Worm (Caenorhabditis elegans) whole organism, mixed stage, embryonic: Measurements from ENCODE around the gene tkt-1.

Source experiments
- bed-3 ChIP-seq: fragments of 200-800 bp; sonication (Bioruptor generic); optimal IDR thresholded peaks from 3 replicates; lab custom pipeline; 2018; ENCODE audit warnings: mild to moderate bottlenecking, missing genetic modification characterization, moderate library complexity, missing compliant biosample characterization
- blmp-1 ChIP-seq: fragments of 150-350 bp; optimal IDR thresholded peaks from 2 replicates; lab custom pipeline; 2014; ENCODE audit warnings: missing biosample characterization, missing genetic modification characterization
- ceh-39 ChIP-seq: fragments of 150-350 bp; optimal IDR thresholded peaks from 2 replicates; lab custom pipeline; 2014; ENCODE audit warnings: missing biosample characterization, missing genetic modification characterization
- ceh-83 ChIP-seq: fragments of 200-800 bp; sonication (Bioruptor generic); optimal IDR thresholded peaks from 2 replicates; lab custom pipeline; 2018; ENCODE audit warnings: mild to moderate bottlenecking, missing genetic modification characterization, missing compliant biosample characterization
- cnd-1 ChIP-seq: fragments of 200-800 bp; sonication (Bioruptor generic); optimal IDR thresholded peaks from 2 replicates; lab custom pipeline; 2018; ENCODE audit warnings: mild to moderate bottlenecking, missing genetic modification characterization, missing compliant biosample characterization
- drap-1 ChIP-seq: fragments of 200-800 bp; sonication (Bioruptor generic); optimal IDR thresholded peaks from 3 replicates; lab custom pipeline; 2018; ENCODE audit warnings: mild to moderate bottlenecking, missing genetic modification characterization, missing compliant biosample characterization
- elt-1 ChIP-seq: sonication (generic microtip); optimal IDR thresholded peaks from 2 replicates; lab custom pipeline; 2017; ENCODE audit warnings: missing genetic modification characterization, mild to moderate bottlenecking, missing compliant biosample characterization, antibody characterized with exemption, moderate library complexity, borderline replicate concordance; ENCODE audit not compliant: insufficient read depth
- flh-1 ChIP-seq: fragments of 200-800 bp; sonication (Bioruptor generic); optimal IDR thresholded peaks from 2 replicates; lab custom pipeline; 2018; ENCODE audit warnings: mild to moderate bottlenecking, missing genetic modification characterization, moderate library complexity, missing compliant biosample characterization
- lin-13 ChIP-seq: fragments of 150-350 bp; optimal IDR thresholded peaks from 2 replicates; lab custom pipeline; 2014; ENCODE audit warnings: missing biosample characterization, missing genetic modification characterization
- lsy-2 ChIP-seq: fragments of 150-350 bp; optimal IDR thresholded peaks from 2 replicates; lab custom pipeline; 2014; ENCODE audit warnings: missing biosample characterization, missing genetic modification characterization
- mab-5 ChIP-seq: fragments of 150-350 bp; optimal IDR thresholded peaks from 2 replicates; lab custom pipeline; 2014; ENCODE audit warnings: missing biosample characterization, missing genetic modification characterization
- mep-1 ChIP-seq: fragments of 150-350 bp; optimal IDR thresholded peaks from 2 replicates; lab custom pipeline; 2017; ENCODE audit warnings: missing biosample characterization, missing genetic modification reagents, missing genetic modification characterization, inconsistent platforms
- mls-2 ChIP-seq: sonication (generic microtip); optimal IDR thresholded peaks from 2 replicates; lab custom pipeline; 2016; ENCODE audit warnings: mild to moderate bottlenecking, missing genetic modification characterization, moderate library complexity, missing compliant biosample characterization
- nhr-12 ChIP-seq: fragments of 150-350 bp; optimal IDR thresholded peaks from 2 replicates; lab custom pipeline; 2014; ENCODE audit warnings: missing biosample characterization, missing genetic modification characterization
- nhr-2 ChIP-seq: fragments of 150-350 bp; optimal IDR thresholded peaks from 2 replicates; lab custom pipeline; 2014; ENCODE audit warnings: missing biosample characterization, missing genetic modification characterization
- nhr-237 ChIP-seq: fragments of 150-350 bp; optimal IDR thresholded peaks from 2 replicates; lab custom pipeline; 2014; ENCODE audit warnings: missing biosample characterization, missing genetic modification characterization
- nhr-28 ChIP-seq: fragments of 150-350 bp; optimal IDR thresholded peaks from 2 replicates; lab custom pipeline; 2014; ENCODE audit warnings: missing biosample characterization, missing genetic modification characterization
- nhr-76 ChIP-seq: sonication (generic microtip); optimal IDR thresholded peaks from 2 replicates; lab custom pipeline; 2017; ENCODE audit warnings: missing biosample characterization, missing genetic modification characterization
- sem-2 ChIP-seq: fragments of 200-800 bp; sonication (Bioruptor generic); optimal IDR thresholded peaks from 2 replicates; lab custom pipeline; 2018; ENCODE audit warnings: mild to moderate bottlenecking, missing genetic modification characterization, missing compliant biosample characterization
- tbx-8 ChIP-seq: fragments of 200-800 bp; sonication (Bioruptor generic); optimal IDR thresholded peaks from 2 replicates; lab custom pipeline; 2018; ENCODE audit warnings: mild to moderate bottlenecking, missing genetic modification characterization, moderate library complexity, missing compliant biosample characterization
- unc-120 ChIP-seq: sonication (generic microtip); optimal IDR thresholded peaks from 2 replicates; lab custom pipeline; 2017; ENCODE audit warnings: missing genetic modification characterization, missing compliant biosample characterization; ENCODE audit not compliant: poor library complexity, severe bottlenecking
- unc-39 ChIP-seq: fragments of 150-350 bp; optimal IDR thresholded peaks from 2 replicates; lab custom pipeline; 2014; ENCODE audit warnings: missing biosample characterization, missing genetic modification characterization
- unc-62 ChIP-seq: fragments of 150-350 bp; optimal IDR thresholded peaks from 2 replicates; lab custom pipeline; 2014; ENCODE audit warnings: missing biosample characterization, missing genetic modification reagents, missing genetic modification characterization
- zip-8 ChIP-seq: fragments of 150-350 bp; optimal IDR thresholded peaks from 2 replicates; lab custom pipeline; 2014; ENCODE audit warnings: missing biosample characterization, missing genetic modification characterization
- ztf-11 ChIP-seq: fragments of 150-350 bp; optimal IDR thresholded peaks from 2 replicates; lab custom pipeline; 2014; ENCODE audit warnings: missing biosample characterization, missing genetic modification characterization

The tkt-1 gene

DNA sequence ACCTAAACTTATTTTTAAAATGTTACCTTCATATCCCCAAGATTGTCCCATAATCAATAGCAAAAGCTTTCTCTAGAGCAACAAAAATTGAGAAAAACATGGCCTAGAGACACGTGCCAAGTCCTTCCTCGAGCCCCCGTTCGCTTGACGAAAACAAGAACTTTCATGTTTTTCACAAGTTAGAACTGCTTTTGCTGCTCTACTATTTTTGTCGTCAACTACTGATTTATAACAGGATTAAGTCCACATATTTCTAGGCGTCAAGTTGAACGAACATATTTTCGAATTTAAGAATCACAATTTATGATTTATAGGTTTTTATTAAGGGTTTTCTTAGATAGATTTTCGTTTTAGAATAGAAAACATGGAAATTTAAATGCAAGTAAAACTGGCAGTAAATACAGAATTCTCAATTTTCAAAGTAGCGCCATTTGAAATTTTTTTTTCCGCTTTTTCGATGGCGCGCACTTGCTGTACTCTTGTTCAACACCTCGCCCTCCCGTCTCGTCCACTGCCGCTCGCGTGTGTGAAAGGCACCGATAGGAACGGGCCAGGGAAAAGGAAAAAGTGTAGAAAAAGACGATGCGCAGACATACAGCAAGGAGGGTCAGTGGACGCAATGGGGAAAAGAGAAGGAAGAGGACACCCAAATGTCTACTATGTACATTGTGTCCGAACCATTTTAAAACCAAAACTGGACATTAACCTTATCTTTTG is 40.9 kb downstream of the tkt-1 start, which contains the start of gene rad-51:
rad-51 (minus strand) TSS at position 51 of the 717 bp plus-strand sequence.
- peak; percentile 18 for TF ChIP-seq nhr-2 (tag; lab: Kevin White, UChicago)
- TF ChIP-seq unc-120 (tag; lab: Kevin White, UChicago), result peak; percentile 57
- no peak for TF ChIP-seq unc-39 (tag; lab: Kevin White, UChicago)
- TF ChIP-seq mep-1 (tag; lab: Kevin White, UChicago), result peak; percentile 66

DNA sequence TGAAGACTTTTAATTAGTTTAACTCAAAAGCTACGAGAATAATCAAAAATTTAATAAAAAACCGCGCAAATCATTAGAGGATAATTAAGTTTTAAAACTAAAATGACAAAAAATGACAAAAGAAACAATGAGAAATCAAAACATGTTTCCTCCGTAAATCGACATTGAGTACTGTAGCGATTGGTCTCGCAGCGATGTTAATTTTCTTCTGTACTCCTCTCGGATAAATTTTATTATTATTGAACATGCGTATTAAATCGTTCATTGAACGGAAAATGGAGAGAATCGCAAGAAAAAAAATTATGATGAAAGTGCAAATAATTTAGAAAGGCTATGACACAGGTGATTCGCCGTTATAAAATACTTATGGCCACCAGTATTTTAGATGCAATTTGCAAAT is 41.9 kb downstream of the tkt-1 start:
- no peak for TF ChIP-seq unc-62 (GFP tag; lab: Kevin White, UChicago)
- TF ChIP-seq tbx-8 (GFP tag; lab: Kevin White, UChicago), result no peak
- TF ChIP-seq nhr-28 (tag; lab: Kevin White, UChicago), result no peak
- TF ChIP-seq ceh-39 (tag; lab: Kevin White, UChicago), result no peak
- TF ChIP-seq unc-120 (tag; lab: Kevin White, UChicago), result no peak
- no peak for TF ChIP-seq flh-1
- no peak for TF ChIP-seq ztf-11 (tag; lab: Kevin White, UChicago)
- no peak for TF ChIP-seq nhr-237 (tag; lab: Kevin White, UChicago)
- TF ChIP-seq cnd-1 (tag; lab: Kevin White, UChicago), result no peak

DNA sequence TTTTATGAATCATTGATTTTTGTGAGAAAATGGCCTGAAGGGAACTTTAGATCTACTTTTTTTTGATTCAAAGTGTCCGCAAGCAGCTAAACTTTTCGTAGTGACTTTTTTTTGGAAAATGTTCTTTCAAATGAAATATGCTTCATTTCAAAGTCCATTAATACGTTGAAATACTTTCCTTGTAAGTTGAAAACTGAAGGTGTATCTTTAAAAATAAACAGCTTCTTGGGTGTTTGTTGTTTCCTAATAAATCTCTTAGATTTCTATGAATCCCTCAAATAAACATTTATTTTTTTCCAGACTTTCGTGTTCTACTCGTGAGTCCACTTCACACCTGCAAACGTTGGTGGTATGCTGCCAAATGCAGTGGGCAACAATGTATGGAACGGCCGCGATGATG is 43.2 kb downstream of the tkt-1 start, which contains the start of gene ebax-1:
ebax-1 (plus strand) TSS at position 301 of the 400 bp plus-strand sequence.
- TF ChIP-seq unc-39 (tag; lab: Kevin White, UChicago) (no peak), zip-8 (tag; lab: Kevin White, UChicago) (no peak), mls-2 (no peak), lin-13 (tag; lab: Kevin White, UChicago) (no peak), nhr-237 (tag; lab: Kevin White, UChicago) (no peak)

DNA sequence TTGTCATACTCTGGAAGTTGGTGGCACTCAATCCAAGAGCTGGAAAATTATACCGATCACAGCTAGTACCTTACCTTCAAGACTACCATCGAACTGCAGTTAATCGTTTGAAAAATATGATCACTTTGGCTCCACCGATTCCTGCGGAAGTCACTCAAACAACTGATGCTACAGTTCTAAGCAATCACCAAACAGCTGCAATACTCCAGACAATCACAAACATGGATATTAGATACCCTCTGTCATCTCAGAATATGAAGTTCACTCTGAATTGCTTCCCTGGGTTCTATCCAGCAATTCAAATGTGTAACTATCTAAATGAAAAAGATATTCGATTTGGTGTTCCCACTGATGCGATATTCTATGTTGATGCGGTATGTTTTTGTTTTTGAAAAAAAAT is 45.2 kb downstream of the tkt-1 start:
- TF ChIP-seq lsy-2 (tag; lab: Kevin White, UChicago) (no peak), mep-1 (tag; lab: Kevin White, UChicago) (no peak), sem-2 (GFP tag; lab: Kevin White, UChicago) (no peak), nhr-76 (tag; lab: Kevin White, UChicago) (no peak), ceh-83 (GFP tag; lab: Kevin White, UChicago) (no peak), blmp-1 (no peak)

DNA sequence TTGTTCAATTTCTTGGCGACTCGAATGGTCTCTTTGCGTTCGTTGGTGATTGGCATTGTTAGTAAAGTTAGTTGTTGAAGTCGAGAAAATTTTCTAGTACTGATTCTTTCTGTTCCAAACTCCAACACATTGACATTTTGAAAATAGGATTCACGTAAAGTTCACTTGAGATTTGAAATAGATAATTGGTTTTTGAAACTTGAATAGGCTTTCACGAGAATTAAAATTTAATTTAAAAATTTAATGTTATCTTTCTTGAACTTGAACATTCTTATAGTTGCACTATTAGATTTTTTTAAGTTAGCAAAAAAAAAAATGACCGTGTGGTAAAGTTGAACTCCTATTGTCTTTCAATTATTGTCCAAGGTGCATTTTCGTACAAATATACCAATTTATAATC is 50.6 kb downstream of the tkt-1 start, which contains the start of gene R09E10.6:
R09E10.6 (minus strand) TSS at position 101 of the 400 bp plus-strand sequence.
- no peak for TF ChIP-seq mab-5 (tag; lab: Kevin White, UChicago)
- TF ChIP-seq unc-120 (tag; lab: Kevin White, UChicago), result no peak
- TF ChIP-seq ceh-39 (tag; lab: Kevin White, UChicago), result no peak
- no peak for TF ChIP-seq tbx-8 (GFP tag; lab: Kevin White, UChicago)
- TF ChIP-seq zip-8 (tag; lab: Kevin White, UChicago), result no peak
- TF ChIP-seq nhr-28 (tag; lab: Kevin White, UChicago), result no peak
- TF ChIP-seq drap-1 (GFP tag; lab: Kevin White, UChicago), result no peak
- no peak for TF ChIP-seq bed-3 (GFP tag; lab: Kevin White, UChicago)
- TF ChIP-seq elt-1 (tag; lab: Kevin White, UChicago), result no peak
- no peak for TF ChIP-seq nhr-12 (tag; lab: Kevin White, UChicago)
- TF ChIP-seq nhr-237 (tag; lab: Kevin White, UChicago), result no peak

DNA sequence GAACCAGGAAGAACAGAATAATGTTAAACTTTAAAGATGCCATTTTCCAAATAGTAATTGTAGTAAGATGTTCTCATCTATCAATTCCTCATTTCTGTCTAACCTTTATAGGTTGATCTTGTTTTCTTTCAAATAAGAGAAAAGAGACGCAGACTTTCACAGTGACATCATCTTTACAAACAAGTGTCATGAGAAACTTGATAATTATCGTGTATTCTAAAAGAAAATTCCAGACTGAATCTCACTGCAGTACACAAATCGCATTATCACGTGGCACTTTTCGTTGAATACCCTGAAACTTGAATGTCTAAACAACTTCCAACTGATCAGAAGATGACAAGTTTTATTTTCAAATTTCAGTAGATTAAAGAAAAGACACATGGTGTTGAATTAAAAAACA is 51.7 kb downstream of the tkt-1 start, which contains the start of gene R09E10.13:
R09E10.13 (minus strand) TSS at position 61 of the 400 bp plus-strand sequence.
- TF ChIP-seq sem-2 (GFP tag; lab: Kevin White, UChicago) (no peak), unc-62 (GFP tag; lab: Kevin White, UChicago) (no peak), nhr-2 (tag; lab: Kevin White, UChicago) (no peak)
- TF ChIP-seq, all 35 proteins: peak for 0
